Fruit fly (Drosophila melanogaster): ENCODE data around the gene CG31391.

The CG31391 gene

DNA sequence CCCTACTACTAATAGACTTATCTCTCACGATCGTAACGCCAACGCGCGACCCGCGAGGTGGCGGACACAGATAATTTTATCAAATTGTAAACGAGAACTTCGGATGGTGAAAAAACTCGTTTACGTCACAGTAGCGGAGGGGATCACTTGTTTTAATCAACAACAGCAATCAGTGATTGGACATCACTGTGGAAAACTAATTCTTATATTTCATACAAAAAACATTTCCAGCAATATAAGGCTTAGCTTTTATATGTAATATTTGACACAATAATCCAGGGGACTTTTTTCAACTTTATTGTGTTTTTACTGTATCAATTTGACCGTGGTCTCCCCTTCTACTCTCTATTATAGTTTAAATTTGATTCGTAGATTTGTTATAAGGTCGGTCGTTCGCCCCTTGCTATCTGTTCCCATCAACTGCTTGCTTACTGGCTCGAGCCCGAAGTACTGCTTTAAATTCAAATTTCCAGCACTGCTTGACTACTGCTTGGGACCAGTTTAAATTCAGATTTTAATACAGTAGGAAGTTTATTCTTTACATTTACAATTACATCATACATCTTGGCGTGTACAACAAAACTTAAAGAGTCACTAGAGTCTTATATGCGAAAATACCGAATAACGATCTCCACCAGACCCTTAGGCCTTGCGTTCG lies 27.5 kb downstream of the CG31391 start, which contains the start of gene CG6465 (continued):
- TF ChIP-seq CG34376 (GFP tag; optimal IDR thresholded peaks at IDR 0.05): peak; percentile 38
- peak; percentile 27 for TF ChIP-seq Scr (GFP tag; IDR thresholded peaks at IDR 0.05; ENCODE audit: partially characterized antibody)
- TF ChIP-seq CG31365 (tag; optimal IDR thresholded peaks at IDR 0.05): peak; percentile 100
- peak; percentile 73 for TF ChIP-seq Ets65A (GFP tag)
- TF ChIP-seq CG1792 (GFP tag; optimal IDR thresholded peaks at IDR 0.05): peak; percentile 42
- no peak for TF ChIP-seq CG9932 (GFP tag; IDR thresholded peaks at IDR 0.05)
- no peak for TF ChIP-seq prd (optimal IDR thresholded peaks at IDR 0.05)
- no peak for TF ChIP-seq prd (GFP tag; IDR thresholded peaks at IDR 0.05)
- TF ChIP-seq insv (GFP tag; optimal IDR thresholded peaks at IDR 0.05): peak in 1 of 2 experiments; percentile 23
- TF ChIP-seq CG7271 (tag; optimal IDR thresholded peaks at IDR 0.05): no peak
- no peak for TF ChIP-seq CG2875 (GFP tag; optimal IDR thresholded peaks at IDR 0.05)
- TF ChIP-seq CG3995 (GFP tag; optimal IDR thresholded peaks at IDR 0.05): peak; percentile 52
- TF ChIP-seq klu (GFP tag; IDR thresholded peaks at IDR 0.05): no peak
- no peak for TF ChIP-seq toy (GFP tag; IDR thresholded peaks at IDR 0.05)
- no peak for TF ChIP-seq Gsc (GFP tag; IDR thresholded peaks at IDR 0.05)
- no peak for TF ChIP-seq CG7745 (tag; optimal IDR thresholded peaks at IDR 0.05)
- no peak for TF ChIP-seq Adf1 (GFP tag; IDR thresholded peaks at IDR 0.05)
- no peak for TF ChIP-seq aop (GFP tag; IDR thresholded peaks at IDR 0.05)
- peak; percentile 48 for TF ChIP-seq Dp (GFP tag; optimal IDR thresholded peaks at IDR 0.05)
- no peak for TF ChIP-seq CG14014 (GFP tag; IDR thresholded peaks at IDR 0.05)
- no peak for TF ChIP-seq Awh (GFP tag; IDR thresholded peaks at IDR 0.05)
- no peak for TF ChIP-seq CG13775 (GFP tag; optimal IDR thresholded peaks at IDR 0.05)
- no peak for TF ChIP-seq Lpt (GFP tag; optimal IDR thresholded peaks at IDR 0.05)
- TF ChIP-seq Xrp1 (GFP tag; IDR thresholded peaks at IDR 0.05): peak; percentile 32; the same call in 1 of the 2 replicates
- TF ChIP-seq CG1647 (GFP tag; optimal IDR thresholded peaks at IDR 0.05): no peak
- no peak for TF ChIP-seq CG12744 (GFP tag; optimal IDR thresholded peaks at IDR 0.05)
- no peak for TF ChIP-seq nerfin-2 (GFP tag; IDR thresholded peaks at IDR 0.05; ENCODE audit: partially characterized antibody)
- TF ChIP-seq sug (tag; optimal IDR thresholded peaks at IDR 0.05): peak; percentile 49
- TF ChIP-seq dysf (GFP tag; IDR thresholded peaks at IDR 0.05): peak; percentile 62; the same call in 2 of the 3 replicates
- peak; percentile 19 for TF ChIP-seq BEAF-32 (GFP tag; optimal IDR thresholded peaks at IDR 0.05)
- TF ChIP-seq Med (GFP tag): peak; percentile 88
- TF ChIP-seq dati (GFP tag; IDR thresholded peaks at IDR 0.05): no peak
- no peak for TF ChIP-seq Dll (GFP tag; IDR thresholded peaks at IDR 0.05; ENCODE audit: partially characterized antibody)
- TF ChIP-seq zen2 (GFP tag; IDR thresholded peaks at IDR 0.05; ENCODE audit: partially characterized antibody): no peak
- no peak for TF ChIP-seq MESR4 (GFP tag; optimal IDR thresholded peaks at IDR 0.05)
- TF ChIP-seq pnt (GFP tag; optimal IDR thresholded peaks at IDR 0.05): no peak
- no peak for TF ChIP-seq crol (GFP tag; IDR thresholded peaks at IDR 0.05)
- peak; percentile 46 for TF ChIP-seq Dek (tag; optimal IDR thresholded peaks at IDR 0.05)
- TF ChIP-seq bigmax (GFP tag; optimal IDR thresholded peaks at IDR 0.05): no peak
- no peak for TF ChIP-seq pho (GFP tag; optimal IDR thresholded peaks at IDR 0.05)
- no peak for TF ChIP-seq CG11456 (GFP tag; IDR thresholded peaks at IDR 0.05)
- no peak for TF ChIP-seq lbe (GFP tag; optimal IDR thresholded peaks at IDR 0.05)
- TF ChIP-seq tup (GFP tag; optimal IDR thresholded peaks at IDR 0.05): no peak
- no peak for TF ChIP-seq gcm2 (GFP tag; optimal IDR thresholded peaks at IDR 0.05)
- peak; percentile 30 for TF ChIP-seq CG18262 (tag; optimal IDR thresholded peaks at IDR 0.05)
- TF ChIP-seq bcd (GFP tag; optimal IDR thresholded peaks at IDR 0.05): peak; percentile 2
- peak; percentile 15 for TF ChIP-seq Jarid2 (GFP tag; optimal IDR thresholded peaks at IDR 0.05)
- TF ChIP-seq tna (GFP tag; IDR thresholded peaks at IDR 0.05; ENCODE audit: partially characterized antibody): no peak
- TF ChIP-seq ssp (GFP tag; IDR thresholded peaks at IDR 0.05): 0 out of 2 replicates have a peak, but pooled peaks have one; percentile 16
- no peak for TF ChIP-seq CG5245 (GFP tag; optimal IDR thresholded peaks at IDR 0.05)
- no peak for TF ChIP-seq zf30C (GFP tag; optimal IDR thresholded peaks at IDR 0.05)

Data from whole organism, embryonic.